Worm (Caenorhabditis elegans): Measurements from ENCODE around the gene tmem-17.

Gene tmem-17

DNA sequence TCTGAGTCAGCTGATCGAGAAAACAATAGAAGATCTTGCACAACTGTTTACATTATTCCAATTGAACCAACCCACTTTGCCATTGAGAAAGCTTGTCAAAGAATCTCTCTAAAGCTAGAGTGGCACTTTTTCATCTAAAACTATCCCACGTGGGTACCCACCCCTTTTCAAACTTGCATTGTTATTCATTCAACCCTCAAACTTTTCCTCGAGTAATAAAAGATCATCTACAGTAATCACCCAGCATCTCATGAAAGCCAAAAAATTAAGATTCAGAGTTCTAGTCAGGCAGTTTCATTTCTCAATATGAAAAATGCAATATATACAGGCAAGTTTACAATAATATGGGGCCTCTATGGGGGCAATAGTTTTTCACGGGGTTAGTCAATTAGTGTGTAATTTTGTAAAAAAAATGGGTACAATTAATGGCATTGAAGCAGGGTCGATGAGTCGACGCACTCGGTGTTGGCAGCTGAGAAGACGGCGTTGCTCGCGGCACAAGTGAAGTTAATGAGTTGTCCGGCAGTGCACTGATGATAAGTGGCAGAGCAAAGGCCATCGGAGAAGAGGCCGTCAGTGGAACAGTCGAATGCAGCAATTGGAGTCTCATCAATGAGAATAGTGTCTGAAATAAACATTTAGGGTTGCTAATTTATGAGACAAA is 31.9 kb downstream of the tmem-17 start:
- TF ChIP-seq hlh-1 (tag; optimal IDR thresholded peaks at IDR 0.05) (no peak), lsy-2 (tag; optimal IDR thresholded peaks at IDR 0.05) (no peak), tbx-8 (GFP tag; optimal IDR thresholded peaks at IDR 0.05) (no peak), blmp-1 (tag; optimal IDR thresholded peaks at IDR 0.05) (no peak), nhr-237 (tag; optimal IDR thresholded peaks at IDR 0.05) (no peak)

DNA sequence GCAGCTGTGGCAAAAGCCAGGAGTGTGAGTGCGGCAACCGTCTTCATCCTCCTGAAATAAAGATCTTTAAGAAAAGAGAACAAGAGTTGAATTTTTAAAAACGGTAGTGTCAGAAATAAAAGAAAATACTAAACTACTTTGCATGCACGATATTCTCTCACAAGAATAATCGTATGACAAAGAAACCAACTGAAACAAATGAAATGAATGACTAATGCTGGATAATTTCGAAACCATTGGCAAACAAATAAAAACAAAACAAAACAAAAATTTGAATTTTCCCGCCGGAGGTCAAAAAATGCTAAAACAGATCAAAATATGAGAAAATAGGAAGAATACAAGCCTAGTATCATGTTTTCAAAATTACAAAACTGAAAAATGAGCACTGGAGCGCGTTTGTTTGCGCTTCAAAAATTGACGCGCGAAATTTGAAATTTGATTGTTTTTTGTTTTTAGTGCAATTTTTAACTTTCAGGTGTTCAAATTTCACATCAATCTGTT is 33.9 kb downstream of the tmem-17 start, which contains the start of gene cpg-2:
cpg-2 (minus strand) TSS at position 51 of the 501 bp plus-strand sequence.
- no peak for TF ChIP-seq elt-1 (tag; optimal IDR thresholded peaks at IDR 0.05; ENCODE audit: borderline replicate concordance, insufficient read depth)
- TF ChIP-seq cnd-1 (tag; optimal IDR thresholded peaks at IDR 0.05): no peak
- no peak for TF ChIP-seq ceh-39 (tag; optimal IDR thresholded peaks at IDR 0.05)
- no peak for TF ChIP-seq nhr-76 (tag; optimal IDR thresholded peaks at IDR 0.05)
- no peak for TF ChIP-seq ceh-83 (GFP tag; optimal IDR thresholded peaks at IDR 0.05)
- TF ChIP-seq unc-39 (tag; optimal IDR thresholded peaks at IDR 0.05): no peak
- no peak for TF ChIP-seq drap-1 (GFP tag; optimal IDR thresholded peaks at IDR 0.05)
- no peak for TF ChIP-seq pha-4 (tag; optimal IDR thresholded peaks at IDR 0.05)
- no peak for TF ChIP-seq mab-5 (tag; optimal IDR thresholded peaks at IDR 0.05)
- TF ChIP-seq snpc-4 (tag; optimal IDR thresholded peaks at IDR 0.05): no peak
- no peak for TF ChIP-seq sptf-1 (tag; optimal IDR thresholded peaks at IDR 0.05)
- no peak for TF ChIP-seq ces-1 (GFP tag; optimal IDR thresholded peaks at IDR 0.05)
- TF ChIP-seq elt-3 (tag; optimal IDR thresholded peaks at IDR 0.05): no peak
- no peak for TF ChIP-seq nhr-28 (tag; optimal IDR thresholded peaks at IDR 0.05)
- no peak for TF ChIP-seq nhr-237 (tag; optimal IDR thresholded peaks at IDR 0.05)
- TF ChIP-seq hlh-1 (tag; optimal IDR thresholded peaks at IDR 0.05): no peak

DNA sequence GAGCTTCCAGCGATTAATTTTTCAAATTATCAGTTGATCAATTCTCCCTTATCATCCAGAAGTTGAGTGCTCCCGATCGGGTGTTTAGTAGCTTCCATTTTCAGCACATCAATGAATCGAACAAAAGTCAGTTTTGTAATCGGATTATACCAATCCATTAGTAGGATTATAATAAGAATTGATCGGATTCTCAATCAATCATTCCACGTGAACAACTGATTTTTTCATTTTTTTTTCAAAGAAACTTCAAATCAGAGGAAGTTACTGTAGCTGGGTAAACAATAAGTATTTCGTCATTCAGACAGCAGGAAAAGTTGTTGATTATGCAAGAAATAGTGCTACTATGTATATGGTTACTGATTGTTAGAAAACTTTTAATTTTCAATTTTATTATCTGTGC is 36.8 kb downstream of the tmem-17 start:
- no peak for TF ChIP-seq elt-3 (tag; optimal IDR thresholded peaks at IDR 0.05)
- no peak for TF ChIP-seq ceh-83 (GFP tag; optimal IDR thresholded peaks at IDR 0.05)
- TF ChIP-seq mab-5 (tag; optimal IDR thresholded peaks at IDR 0.05): no peak
- no peak for TF ChIP-seq nhr-76 (tag; optimal IDR thresholded peaks at IDR 0.05)
- TF ChIP-seq snpc-4 (tag; optimal IDR thresholded peaks at IDR 0.05): no peak
- no peak for TF ChIP-seq sem-2 (GFP tag; optimal IDR thresholded peaks at IDR 0.05)
- no peak for TF ChIP-seq ces-1 (GFP tag; optimal IDR thresholded peaks at IDR 0.05)
- TF ChIP-seq unc-62 (GFP tag; optimal IDR thresholded peaks at IDR 0.05): no peak
- TF ChIP-seq pha-4 (tag; optimal IDR thresholded peaks at IDR 0.05): no peak
- no peak for TF ChIP-seq nhr-2 (tag; optimal IDR thresholded peaks at IDR 0.05)

DNA sequence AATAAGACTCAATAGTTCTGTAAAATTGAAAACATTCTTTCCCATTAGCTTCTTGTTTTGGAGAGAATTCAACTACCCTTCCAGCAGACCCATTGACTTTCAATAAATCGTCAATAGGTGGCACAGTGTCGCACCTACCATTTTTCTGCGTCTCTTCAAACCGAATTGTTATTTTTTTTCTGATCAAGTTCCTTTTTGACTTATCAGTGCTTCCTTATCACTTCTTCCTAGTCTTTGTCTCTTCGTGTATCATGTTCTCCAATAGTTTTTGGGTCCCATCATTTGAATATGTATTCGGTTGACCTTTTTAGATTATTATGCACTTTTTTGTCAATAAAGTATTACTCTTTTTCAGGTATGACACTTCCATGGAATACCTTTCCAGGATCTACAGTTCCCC is 37.9 kb downstream of the tmem-17 start, which contains the start of gene odd-1:
odd-1 (plus strand) TSS at position 349 of the 400 bp plus-strand sequence.
- TF ChIP-seq ztf-11 (tag; optimal IDR thresholded peaks at IDR 0.05) (no peak), tbx-8 (GFP tag; optimal IDR thresholded peaks at IDR 0.05) (no peak), elt-1 (tag; optimal IDR thresholded peaks at IDR 0.05; ENCODE audit: borderline replicate concordance, insufficient read depth) (no peak), sptf-1 (tag; optimal IDR thresholded peaks at IDR 0.05) (no peak), nhr-2 (tag; optimal IDR thresholded peaks at IDR 0.05) (no peak), flh-1 (GFP tag; optimal IDR thresholded peaks at IDR 0.05) (no peak), unc-39 (tag; optimal IDR thresholded peaks at IDR 0.05) (no peak), ces-1 (GFP tag; optimal IDR thresholded peaks at IDR 0.05) (no peak), lin-32 (GFP tag; optimal IDR thresholded peaks at IDR 0.05) (no peak), mab-5 (tag; optimal IDR thresholded peaks at IDR 0.05) (no peak)

DNA sequence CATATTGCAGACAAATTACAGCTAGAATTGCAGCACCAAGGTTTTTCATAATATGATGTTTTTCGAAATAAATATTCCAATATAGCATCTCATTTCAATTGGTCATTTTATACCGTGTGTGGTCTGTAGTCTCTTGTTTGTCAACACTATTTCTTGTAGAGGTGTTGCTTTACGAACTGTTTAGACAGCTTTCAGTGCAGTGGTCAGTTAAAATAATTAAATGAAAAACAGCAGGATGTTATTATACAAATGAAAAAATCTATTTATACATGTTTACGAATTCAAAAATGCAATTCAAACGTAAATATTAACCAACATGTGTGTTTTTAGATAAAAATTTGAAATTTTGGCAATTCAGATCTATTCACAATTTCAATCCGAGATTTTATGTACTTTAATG is 41.7 kb downstream of the tmem-17 start, which contains the start of gene B0280.7:
B0280.7 (minus strand) TSS at position 101 of the 400 bp plus-strand sequence.
- no peak for TF ChIP-seq pha-4 (tag; optimal IDR thresholded peaks at IDR 0.05)
- TF ChIP-seq zip-8 (tag; optimal IDR thresholded peaks at IDR 0.05): no peak
- TF ChIP-seq elt-1 (tag; optimal IDR thresholded peaks at IDR 0.05; ENCODE audit: borderline replicate concordance, insufficient read depth): no peak
- TF ChIP-seq ceh-39 (tag; optimal IDR thresholded peaks at IDR 0.05): no peak
- TF ChIP-seq M03D4.4 (tag; optimal IDR thresholded peaks at IDR 0.05): no peak
- TF ChIP-seq nhr-12 (tag; optimal IDR thresholded peaks at IDR 0.05): no peak
- no peak for TF ChIP-seq nhr-237 (tag; optimal IDR thresholded peaks at IDR 0.05)

DNA sequence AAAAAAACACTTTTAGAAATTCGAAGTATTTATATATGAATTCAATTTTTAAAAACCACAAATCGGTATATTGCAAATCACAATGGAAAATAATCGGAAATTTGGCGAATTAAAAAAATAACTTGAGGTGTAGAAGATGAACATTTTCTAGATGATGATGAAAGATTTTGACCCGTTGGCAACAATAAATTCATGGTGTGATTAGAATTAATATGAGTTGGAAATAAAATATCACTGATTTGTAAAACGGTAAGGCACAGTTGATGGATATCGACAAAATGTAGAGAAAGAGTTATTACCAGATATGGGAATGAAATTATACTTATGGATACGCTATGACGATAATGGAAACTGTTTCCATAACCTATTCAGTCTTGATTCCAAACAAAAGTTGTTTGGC is 42.2 kb downstream of the tmem-17 start:
- TF ChIP-seq M03D4.4 (tag; optimal IDR thresholded peaks at IDR 0.05) (no peak), ceh-39 (tag; optimal IDR thresholded peaks at IDR 0.05) (no peak), ham-2 (GFP tag; optimal IDR thresholded peaks at IDR 0.05) (no peak), pha-4 (tag; optimal IDR thresholded peaks at IDR 0.05) (no peak), ces-1 (GFP tag; optimal IDR thresholded peaks at IDR 0.05) (no peak)
